Worm (Caenorhabditis elegans) whole organism, L2 larva: ENCODE measurements around the gene fbxc-45.

Experiments
- F13H6.1 ChIP-seq: sonication (generic microtip); optimal IDR thresholded peaks from 2 replicates; lab custom pipeline; 2016; ENCODE audit warnings: missing genetic modification characterization, missing compliant biosample characterization
- ama-1 ChIP-seq: fragments of 150-350 bp; optimal IDR thresholded peaks from 2 replicates; lab custom pipeline; 2018; ENCODE audit warnings: inconsistent platforms
- ceh-16 ChIP-seq: fragments of 150-350 bp; optimal IDR thresholded peaks from 2 replicates; lab custom pipeline; 2014; ENCODE audit warnings: missing biosample characterization, missing genetic modification characterization
- elt-1 ChIP-seq: fragments of 150-350 bp; optimal IDR thresholded peaks from 2 replicates; lab custom pipeline; 2014; ENCODE audit warnings: missing biosample characterization, missing genetic modification characterization
- lin-13 ChIP-seq: fragments of 150-350 bp; optimal IDR thresholded peaks from 2 replicates; lab custom pipeline; 2014; ENCODE audit warnings: missing biosample characterization, missing genetic modification reagents, missing genetic modification characterization
- lin-39 ChIP-seq: fragments of 150-350 bp; optimal IDR thresholded peaks from 2 replicates; lab custom pipeline; 2014; ENCODE audit warnings: missing biosample characterization, missing genetic modification reagents, missing genetic modification characterization
- nhr-10 ChIP-seq: sonication (generic microtip); optimal IDR thresholded peaks from 2 replicates; lab custom pipeline; 2017; ENCODE audit warnings: missing biosample characterization, missing genetic modification characterization
- nhr-12 ChIP-seq: fragments of 150-350 bp; optimal IDR thresholded peaks from 2 replicates; lab custom pipeline; 2014; ENCODE audit warnings: missing biosample characterization, missing genetic modification characterization
- nhr-237 ChIP-seq: fragments of 150-350 bp; optimal IDR thresholded peaks from 2 replicates; lab custom pipeline; 2014; ENCODE audit warnings: missing biosample characterization, missing genetic modification characterization
- nhr-25 ChIP-seq: fragments of 150-350 bp; sonication (generic microtip); optimal IDR thresholded peaks from 3 replicates; lab custom pipeline; 2014; ENCODE audit warnings: missing biosample characterization, missing genetic modification characterization
- nhr-6 ChIP-seq: fragments of 150-350 bp; optimal IDR thresholded peaks from 2 replicates; lab custom pipeline; 2014; ENCODE audit warnings: missing biosample characterization, missing genetic modification characterization
- sem-4 ChIP-seq: fragments of 150-350 bp; optimal IDR thresholded peaks from 2 replicates; lab custom pipeline; 2014; ENCODE audit warnings: missing biosample characterization, missing genetic modification reagents, missing genetic modification characterization
- unc-55 ChIP-seq: fragments of 150-350 bp; sonication (generic microtip); optimal IDR thresholded peaks from 3 replicates; lab custom pipeline; 2014; ENCODE audit warnings: missing biosample characterization, missing genetic modification reagents, missing genetic modification characterization

DNA sequence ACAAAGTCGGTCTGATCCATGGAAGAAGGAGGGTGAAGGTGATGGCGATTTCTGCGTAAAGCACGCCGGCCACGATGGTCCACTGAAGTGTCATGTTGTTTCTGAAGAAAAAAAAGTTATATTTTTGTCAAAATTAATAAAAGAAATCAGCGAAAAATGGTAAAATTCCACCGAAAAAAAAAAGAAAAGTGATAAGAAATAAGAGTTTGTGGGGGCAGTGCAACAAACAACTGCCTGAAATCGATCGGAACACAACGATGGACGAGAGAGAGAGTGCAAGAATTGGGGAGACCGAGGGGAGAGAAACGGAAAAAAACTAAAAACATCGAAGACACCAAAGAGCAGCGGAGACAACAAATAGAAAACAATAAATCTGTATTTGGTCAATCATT lies 29.7 kb downstream of the fbxc-45 start, which contains the start of gene Y54G2A.18:
- TF ChIP-seq nhr-6 (tag; lab: Kevin White, UChicago) (no peak), lin-39 (tag; lab: Kevin White, UChicago) (no peak), F13H6.1 (tag; lab: Kevin White, UChicago) (no peak), lin-13 (GFP tag; lab: Kevin White, UChicago) (no peak), sem-4 (tag; lab: Kevin White, UChicago) (no peak), nhr-10 (tag; lab: Kevin White, UChicago) (no peak), nhr-12 (tag; lab: Kevin White, UChicago) (no peak), nhr-237 (no peak), nhr-25 (tag; lab: Kevin White, UChicago) (no peak), ama-1 (no peak), unc-55 (GFP tag; lab: Kevin White, UChicago) (no peak), ceh-16 (tag; lab: Kevin White, UChicago) (no peak), elt-1 (tag; lab: Kevin White, UChicago) (no peak)
